Fruit fly (Drosophila melanogaster): ENCODE measurements around the gene RYa-R.

The RYa-R gene

DNA sequence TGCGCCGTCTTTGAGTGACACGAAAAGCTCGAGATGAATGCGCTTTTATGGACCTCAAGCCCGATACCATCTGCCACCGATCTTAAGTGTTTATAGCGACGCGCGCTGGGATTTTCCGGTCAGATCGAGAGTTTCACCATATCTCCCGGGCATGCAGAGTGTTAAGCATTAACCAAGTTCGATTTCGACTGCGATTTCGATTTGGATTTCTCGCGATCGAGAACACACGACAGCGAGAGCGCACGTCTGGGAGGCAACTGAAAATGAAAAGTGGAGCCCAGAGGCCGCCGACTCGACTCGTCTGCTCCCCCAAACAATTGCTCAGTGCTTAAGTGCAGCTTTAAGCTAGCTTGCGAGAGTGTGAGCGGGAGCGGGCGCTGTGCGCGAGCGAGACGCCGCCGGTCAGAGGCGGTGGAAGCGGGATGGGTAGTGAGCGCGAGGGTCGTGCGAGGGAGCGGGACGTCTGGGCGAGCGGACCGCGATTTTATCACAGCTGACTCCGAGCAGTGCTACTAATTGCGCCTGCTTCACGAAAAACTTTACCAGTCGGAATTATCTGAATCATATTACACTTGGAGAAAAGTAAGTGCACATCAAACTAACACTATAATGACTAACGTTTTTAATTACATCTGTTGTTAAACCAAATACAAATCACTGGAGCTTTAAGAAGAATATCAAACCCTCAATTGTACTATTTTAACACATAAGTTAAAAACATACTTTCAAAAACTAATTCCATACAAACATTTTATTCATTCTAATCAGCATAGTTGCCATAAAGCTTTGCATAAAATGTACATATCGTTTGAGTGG, 73.2 kb downstream of the RYa-R start, which contains the start of gene spz (continued):
- TF ChIP-seq nmo (GFP tag; optimal IDR thresholded peaks at IDR 0.05): peak; percentile 7
- no peak for TF ChIP-seq ara (GFP tag; IDR thresholded peaks at IDR 0.05)
- TF ChIP-seq pzg (GFP tag; optimal IDR thresholded peaks at IDR 0.05): no peak
- peak; percentile 57 for TF ChIP-seq Deaf1 (tag; optimal IDR thresholded peaks at IDR 0.05)
- TF ChIP-seq CG14860 (GFP tag; IDR thresholded peaks at IDR 0.05; ENCODE audit: partially characterized antibody): 0 out of 3 replicates have a peak, but pooled peaks have one; percentile 41
- no peak for TF ChIP-seq bsh (GFP tag; optimal IDR thresholded peaks at IDR 0.05)
- no peak for TF ChIP-seq Pdp1 (GFP tag; optimal IDR thresholded peaks at IDR 0.05)
- no peak for TF ChIP-seq luna (GFP tag; optimal IDR thresholded peaks at IDR 0.05)
- TF ChIP-seq CkIIα-i1 (GFP tag; IDR thresholded peaks at IDR 0.05): no peak
- no peak for TF ChIP-seq bigmax (GFP tag; optimal IDR thresholded peaks at IDR 0.05)
- no peak for TF ChIP-seq CG13775 (GFP tag; optimal IDR thresholded peaks at IDR 0.05)
- TF ChIP-seq danr (GFP tag; IDR thresholded peaks at IDR 0.05): no peak
- no peak for TF ChIP-seq C15 (GFP tag; IDR thresholded peaks at IDR 0.05)
- no peak for TF ChIP-seq hkb (optimal IDR thresholded peaks at IDR 0.05)
- 0 out of 2 replicates have a peak, but pooled peaks have one; percentile 18 for TF ChIP-seq hkb (GFP tag; IDR thresholded peaks at IDR 0.05)
- peak; percentile 44 for TF ChIP-seq CG15269 (tag; optimal IDR thresholded peaks at IDR 0.05)
- peak; percentile 51; the same call in 1 of the 2 replicates for TF ChIP-seq sob (GFP tag; IDR thresholded peaks at IDR 0.05)
- TF ChIP-seq chm (GFP tag; IDR thresholded peaks at IDR 0.05): no peak
- TF ChIP-seq sens (GFP tag): peak; percentile 46
- TF ChIP-seq CG11247 (GFP tag; IDR thresholded peaks at IDR 0.05): no peak
- no peak for TF ChIP-seq Oaz (GFP tag; IDR thresholded peaks at IDR 0.05)
- no peak for TF ChIP-seq fu2 (GFP tag; optimal IDR thresholded peaks at IDR 0.05)
- no peak for TF ChIP-seq B-H1 (GFP tag; IDR thresholded peaks at IDR 0.05)
- no peak for TF ChIP-seq CG9797 (GFP tag; optimal IDR thresholded peaks at IDR 0.05)
- TF ChIP-seq pan (optimal IDR thresholded peaks at IDR 0.05): no peak
- peak in 1 of 2 experiments; percentile 29 for TF ChIP-seq pan (GFP tag; optimal IDR thresholded peaks at IDR 0.05 in 1 of 2, IDR thresholded peaks at IDR 0.05 in 1 of 2)
- no peak for TF ChIP-seq vfl (GFP tag; optimal IDR thresholded peaks at IDR 0.05)
- TF ChIP-seq Abd-B (GFP tag; optimal IDR thresholded peaks at IDR 0.05): peak; percentile 23
- TF ChIP-seq CG12659 (GFP tag; optimal IDR thresholded peaks at IDR 0.05): no peak
- TF ChIP-seq CG4404 (GFP tag; IDR thresholded peaks at IDR 0.05): no peak
- peak; percentile 37 for TF ChIP-seq ATbp (GFP tag; optimal IDR thresholded peaks at IDR 0.05)
- peak; percentile 18 for TF ChIP-seq Six4 (GFP tag; optimal IDR thresholded peaks at IDR 0.05)
- TF ChIP-seq YL-1 (GFP tag; optimal IDR thresholded peaks at IDR 0.05): no peak
- no peak for TF ChIP-seq her (GFP tag; optimal IDR thresholded peaks at IDR 0.05)
- TF ChIP-seq CG7963 (GFP tag; IDR thresholded peaks at IDR 0.05; ENCODE audit: partially characterized antibody): no peak
- no peak for TF ChIP-seq CG5245 (GFP tag; optimal IDR thresholded peaks at IDR 0.05)
- TF ChIP-seq nau (GFP tag; optimal IDR thresholded peaks at IDR 0.05): no peak
- TF ChIP-seq CrebB (tag; optimal IDR thresholded peaks at IDR 0.05): no peak
- peak; percentile 86 for TF ChIP-seq CG1832 (GFP tag; optimal IDR thresholded peaks at IDR 0.05)
- TF ChIP-seq crol (GFP tag; IDR thresholded peaks at IDR 0.05): peak; percentile 95
- TF ChIP-seq CG32767 (GFP tag; IDR thresholded peaks at IDR 0.05): no peak
- TF ChIP-seq repo (GFP tag; optimal IDR thresholded peaks at IDR 0.05): peak; percentile 14
- TF ChIP-seq CG16813 (GFP tag; IDR thresholded peaks at IDR 0.05; ENCODE audit: partially characterized antibody): no peak
- no peak for TF ChIP-seq CG2889 (GFP tag; IDR thresholded peaks at IDR 0.05)
- peak; percentile 73 for TF ChIP-seq CG10543 (GFP tag; optimal IDR thresholded peaks at IDR 0.05)
- peak; percentile 18 for TF ChIP-seq grau (tag; optimal IDR thresholded peaks at IDR 0.05)
- no peak for TF ChIP-seq CG1602 (GFP tag; optimal IDR thresholded peaks at IDR 0.05)
- no peak for TF ChIP-seq pros (GFP tag; optimal IDR thresholded peaks at IDR 0.05)
- TF ChIP-seq Sox102F (GFP tag; optimal IDR thresholded peaks at IDR 0.05): peak; percentile 54
- TF ChIP-seq cad (GFP tag; optimal IDR thresholded peaks at IDR 0.05): no peak

All from whole organism, embryonic.